Worm (Caenorhabditis elegans): ENCODE measurements around the gene nlp-24.

The nlp-24 gene

DNA sequence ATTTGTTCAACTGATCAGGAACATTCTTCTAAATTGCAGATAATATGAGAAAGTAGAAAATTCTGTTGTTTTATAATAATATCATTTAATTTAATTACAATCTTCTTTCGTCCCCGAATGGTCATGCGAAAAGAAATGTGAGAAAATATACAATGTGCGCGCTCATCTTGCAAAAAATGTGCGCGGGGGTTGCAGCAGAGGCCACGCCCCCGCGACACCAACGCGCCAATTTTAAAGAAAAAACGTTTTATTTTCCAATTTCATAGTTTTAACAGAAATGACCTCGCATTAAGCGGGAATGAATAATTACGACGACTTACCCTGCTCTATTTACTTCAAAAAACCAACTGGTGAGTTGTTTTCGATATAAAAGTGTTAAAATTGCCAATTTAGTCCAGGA lies 5.7 kb upstream of the nlp-24 start, which contains the start of gene sas-5 (continued):
- TF ChIP-seq ceh-18 (tag; optimal IDR thresholded peaks at IDR 0.05) (no peak), ceh-31 (tag; optimal IDR thresholded peaks at IDR 0.05) (peak; percentile 79), pag-3 (tag; optimal IDR thresholded peaks at IDR 0.05; ENCODE audit: borderline replicate concordance) (no peak), npax-4 (tag; optimal IDR thresholded peaks at IDR 0.05) (peak; percentile 59), dve-1 (tag; optimal IDR thresholded peaks at IDR 0.05) (peak; percentile 1), pat-9 (tag; optimal IDR thresholded peaks at IDR 0.05) (peak; percentile 74), ztf-16 (tag; optimal IDR thresholded peaks at IDR 0.05) (peak; percentile 80), gmeb-2 (tag; optimal IDR thresholded peaks at IDR 0.05) (peak; percentile 79), ttx-3 (tag; optimal IDR thresholded peaks at IDR 0.05) (peak; percentile 85), ceh-24 (tag; optimal IDR thresholded peaks at IDR 0.05) (peak; percentile 44), hlh-30 (tag; optimal IDR thresholded peaks at IDR 0.05; ENCODE audit: insufficient read depth) (peak; percentile 13), ceh-6 (GFP tag; optimal IDR thresholded peaks at IDR 0.05) (peak; percentile 63), ceh-19 (GFP tag; optimal IDR thresholded peaks at IDR 0.05) (peak; percentile 79), fkh-6 (tag; optimal IDR thresholded peaks at IDR 0.05) (peak; percentile 54), pha-4 (tag; optimal IDR thresholded peaks at IDR 0.05) (no peak), ceh-9 (tag; optimal IDR thresholded peaks at IDR 0.05) (peak; percentile 40), ref-2 (tag; optimal IDR thresholded peaks at IDR 0.05) (peak; percentile 73), ceh-30 (tag; optimal IDR thresholded peaks at IDR 0.05) (no peak), dmd-4 (tag; optimal IDR thresholded peaks at IDR 0.05; ENCODE audit: borderline replicate concordance) (peak; percentile 71), K02D7.2 (tag; optimal IDR thresholded peaks at IDR 0.05) (peak; percentile 57), fkh-10 (GFP tag; optimal IDR thresholded peaks at IDR 0.05) (peak; percentile 51), syd-9 (tag; optimal IDR thresholded peaks at IDR 0.05) (peak; percentile 62), ceh-34 (tag; optimal IDR thresholded peaks at IDR 0.05) (peak; percentile 72), ceh-22 (tag; optimal IDR thresholded peaks at IDR 0.05) (no peak), pros-1 (tag; optimal IDR thresholded peaks at IDR 0.05) (peak; percentile 20), Y22D7AL.16 (tag; optimal IDR thresholded peaks at IDR 0.05) (peak; percentile 77), unc-42 (tag; optimal IDR thresholded peaks at IDR 0.05) (peak; percentile 42), nhr-11 (tag; optimal IDR thresholded peaks at IDR 0.05) (no peak)

DNA sequence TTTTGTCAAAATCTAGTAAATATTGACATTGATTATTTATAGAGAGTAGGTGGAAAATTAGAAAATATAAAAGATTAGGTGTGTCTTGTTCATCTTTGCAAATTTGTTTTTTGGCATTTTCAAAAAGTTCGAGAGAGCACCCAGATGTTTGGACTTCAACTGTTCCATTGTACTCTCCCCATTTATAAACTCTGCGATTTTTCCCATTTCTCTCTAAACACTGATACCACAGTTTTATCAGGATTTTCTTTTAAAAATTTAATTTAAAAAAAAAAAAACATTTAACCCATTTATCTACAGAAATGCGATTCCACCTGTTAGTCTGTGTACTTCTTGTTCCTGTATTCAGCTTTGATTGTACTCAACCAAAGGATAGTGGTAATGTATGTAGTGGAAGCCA lies 3.2 kb upstream of the nlp-24 start, which contains the start of gene tag-290:
Gene tag-290, plus strand, starts transcription at position 301 of the 400 bp plus-strand sequence.
- TF ChIP-seq hlh-30 (tag; optimal IDR thresholded peaks at IDR 0.05; ENCODE audit: insufficient read depth) (no peak), hlh-6 (tag; optimal IDR thresholded peaks at IDR 0.05) (no peak), npax-4 (tag; optimal IDR thresholded peaks at IDR 0.05) (no peak), dmd-4 (tag; optimal IDR thresholded peaks at IDR 0.05; ENCODE audit: borderline replicate concordance) (no peak), sox-2 (GFP tag; IDR thresholded peaks at IDR 0.05) (no peak), elt-2 (tag; optimal IDR thresholded peaks at IDR 0.05) (no peak), ref-2 (tag; optimal IDR thresholded peaks at IDR 0.05) (no peak)

DNA sequence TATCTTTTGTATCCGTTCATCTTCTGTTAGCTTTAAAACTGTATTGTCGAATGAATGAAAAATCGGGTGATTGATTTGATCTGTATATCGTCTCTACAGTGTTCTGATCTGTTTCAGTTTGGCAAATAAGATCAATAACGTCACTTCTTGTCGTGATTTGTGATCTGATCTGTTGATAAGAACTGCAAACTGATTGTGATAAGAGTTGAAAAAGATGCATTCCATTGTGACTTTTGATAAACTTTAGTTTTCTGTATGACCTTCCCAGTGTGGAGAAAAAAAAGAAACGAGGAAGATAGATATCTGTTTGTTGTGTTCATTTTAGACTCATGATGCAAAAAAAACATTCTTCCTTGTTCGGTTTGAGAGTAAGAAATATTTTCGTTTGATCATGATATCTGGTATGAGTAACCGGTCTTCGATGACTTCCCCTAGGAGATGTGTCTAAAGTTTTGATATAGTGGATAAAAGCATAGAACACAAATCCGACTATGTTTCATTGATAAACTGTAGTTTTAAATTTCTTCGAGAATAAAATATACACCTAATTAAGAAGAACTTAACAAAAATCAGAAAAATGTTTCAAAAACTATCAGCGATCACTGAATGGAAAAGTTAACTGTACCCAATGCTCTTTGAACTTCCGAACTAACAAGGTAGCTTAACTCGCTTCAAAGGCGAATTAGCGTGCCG lies 1.2 kb upstream of the nlp-24 start:
- TF ChIP-seq elt-2 (tag; optimal IDR thresholded peaks at IDR 0.05) (peak; percentile 80), ama-1 (optimal IDR thresholded peaks at IDR 0.05) (no peak), hlh-30 (tag; optimal IDR thresholded peaks at IDR 0.05; ENCODE audit: insufficient read depth) (no peak), elt-4 (tag; optimal IDR thresholded peaks at IDR 0.05) (no peak), lim-6 (tag; optimal IDR thresholded peaks at IDR 0.05) (no peak), C38D4.7 (GFP tag; optimal IDR thresholded peaks at IDR 0.05) (no peak), sox-4 (tag; optimal IDR thresholded peaks at IDR 0.05) (no peak)

DNA sequence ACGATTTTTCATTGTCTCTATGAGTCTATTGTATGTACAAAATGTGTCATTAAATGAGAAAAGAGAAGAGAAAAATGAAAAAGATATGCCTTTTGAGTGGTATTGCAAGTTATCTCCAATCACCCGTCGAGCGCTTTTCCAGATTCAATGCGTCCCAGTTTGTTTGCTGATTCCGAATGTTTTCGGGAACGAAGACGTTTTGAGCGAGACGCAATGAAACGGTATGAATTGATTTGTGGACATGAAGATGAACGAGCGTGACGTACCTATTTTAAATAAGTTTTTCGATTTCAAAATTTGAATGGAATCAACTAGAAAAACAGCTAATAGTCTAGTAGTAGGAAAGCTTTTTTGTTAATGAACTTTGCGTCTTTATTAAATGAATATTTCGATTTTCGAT lies 637 bp downstream of the nlp-24 start:
- no peak for TF ChIP-seq pag-3 (tag; optimal IDR thresholded peaks at IDR 0.05; ENCODE audit: borderline replicate concordance)

Measured in whole organism, late embryonic.